Fruit fly (Drosophila melanogaster): ENCODE results near the gene Skel.

Gene Skel

DNA sequence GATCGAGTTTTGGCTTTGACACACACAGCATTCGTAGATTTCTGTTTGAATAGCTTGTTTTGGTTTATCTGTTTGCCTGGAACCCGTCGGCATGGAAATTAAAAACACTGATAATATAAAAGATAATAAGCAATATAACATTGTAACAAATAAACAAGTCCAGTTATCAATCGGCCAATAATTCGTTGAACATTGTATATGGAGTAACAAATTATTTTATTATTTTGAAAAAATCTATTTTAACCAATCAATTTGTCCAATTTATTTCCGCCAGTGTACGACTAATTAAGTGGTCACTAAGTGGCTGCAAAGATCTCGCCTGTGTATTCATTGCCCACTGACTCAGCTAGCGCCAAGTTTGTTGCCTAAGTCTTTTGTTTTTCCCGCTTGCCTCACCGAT lies 2.1 kb downstream of the Skel start (continued):
- TF ChIP-seq CG34224 (GFP tag; IDR thresholded peaks at IDR 0.05; ENCODE audit: partially characterized antibody) (no peak), CG12219 (GFP tag; optimal IDR thresholded peaks at IDR 0.05) (no peak), Hey (tag; optimal IDR thresholded peaks at IDR 0.05) (no peak), so (GFP tag; IDR thresholded peaks at IDR 0.05) (peak; percentile 18; the same call in 1 of the 3 replicates), Neu2 (GFP tag; optimal IDR thresholded peaks at IDR 0.05; ENCODE audit: borderline replicate concordance) (no peak), lov (optimal IDR thresholded peaks at IDR 0.05) (no peak), lov (GFP tag; IDR thresholded peaks at IDR 0.05) (0 out of 3 replicates have a peak, but pooled peaks have one; percentile 43), usp (GFP tag; optimal IDR thresholded peaks at IDR 0.05) (no peak), CG15479 (GFP tag; optimal IDR thresholded peaks at IDR 0.05) (no peak), run (tag; optimal IDR thresholded peaks at IDR 0.05) (no peak), ems (GFP tag; optimal IDR thresholded peaks at IDR 0.05) (no peak), Mad (GFP tag; optimal IDR thresholded peaks at IDR 0.05) (no peak), CG7928 (GFP tag; optimal IDR thresholded peaks at IDR 0.05) (no peak), chm (GFP tag; IDR thresholded peaks at IDR 0.05) (no peak), CG9876 (GFP tag; optimal IDR thresholded peaks at IDR 0.05) (no peak), CG32772 (GFP tag; IDR thresholded peaks at IDR 0.05) (peak; percentile 29; the same call in 1 of the 2 replicates), CG4424 (GFP tag; optimal IDR thresholded peaks at IDR 0.05) (peak; percentile 24), CG1792 (GFP tag; optimal IDR thresholded peaks at IDR 0.05) (no peak), Drgx (GFP tag; IDR thresholded peaks at IDR 0.05) (peak; percentile 52), Atf3 (GFP tag; optimal IDR thresholded peaks at IDR 0.05) (no peak), sima (GFP tag; optimal IDR thresholded peaks at IDR 0.05) (no peak), CG3281 (GFP tag; optimal IDR thresholded peaks at IDR 0.05) (peak; percentile 58), Nf-YA (GFP tag; IDR thresholded peaks at IDR 0.05) (no peak), CG3163 (GFP tag; optimal IDR thresholded peaks at IDR 0.05) (no peak), Oaz (GFP tag; IDR thresholded peaks at IDR 0.05) (0 out of 2 replicates have a peak, but pooled peaks have one; percentile 27), bbx (GFP tag; IDR thresholded peaks at IDR 0.05; ENCODE audit: partially characterized antibody) (no peak), CG10366 (GFP tag; IDR thresholded peaks at IDR 0.05) (no peak), Optix (GFP tag; IDR thresholded peaks at IDR 0.05) (no peak), insv (GFP tag; optimal IDR thresholded peaks at IDR 0.05) (no peak), NK7.1 (GFP tag; optimal IDR thresholded peaks at IDR 0.05) (no peak), Six4 (GFP tag; optimal IDR thresholded peaks at IDR 0.05) (no peak), Hsf (GFP tag; optimal IDR thresholded peaks at IDR 0.05) (peak; percentile 15), NFAT (GFP tag; IDR thresholded peaks at IDR 0.05) (peak; percentile 57), h (optimal IDR thresholded peaks at IDR 0.05) (no peak), fd102C (GFP tag; optimal IDR thresholded peaks at IDR 0.05) (no peak), sens (GFP tag) (peak; percentile 59), pho (GFP tag; optimal IDR thresholded peaks at IDR 0.05) (no peak), gro (GFP tag; optimal IDR thresholded peaks at IDR 0.05) (peak; percentile 29), sd (tag; optimal IDR thresholded peaks at IDR 0.05) (peak; percentile 31), seq (GFP tag; IDR thresholded peaks at IDR 0.05) (no peak), CG17186 (GFP tag; optimal IDR thresholded peaks at IDR 0.05) (no peak), CoRest (tag; optimal IDR thresholded peaks at IDR 0.05) (peak; percentile 41), Opbp (GFP tag; IDR thresholded peaks at IDR 0.05; ENCODE audit: partially characterized antibody) (no peak), CG15073 (GFP tag; optimal IDR thresholded peaks at IDR 0.05) (no peak), CG12391 (tag; optimal IDR thresholded peaks at IDR 0.05) (peak; percentile 48), CG3407 (GFP tag; optimal IDR thresholded peaks at IDR 0.05) (no peak), ap (GFP tag; IDR thresholded peaks at IDR 0.05) (no peak), disco-r (GFP tag; optimal IDR thresholded peaks at IDR 0.05) (no peak), CG4820 (GFP tag; optimal IDR thresholded peaks at IDR 0.05) (no peak), CG6765 (GFP tag; optimal IDR thresholded peaks at IDR 0.05) (no peak), CG6175 (GFP tag; IDR thresholded peaks at IDR 0.05) (no peak), vvl (GFP tag; IDR thresholded peaks at IDR 0.05) (peak; percentile 78), tio (GFP tag; optimal IDR thresholded peaks at IDR 0.05) (peak; percentile 21), wor (GFP tag; IDR thresholded peaks at IDR 0.05) (no peak)

All from whole organism, embryonic.